Worm (Caenorhabditis elegans) whole organism, late embryonic: ENCODE data around the gene lido-18.

Source experiments
- C08G9.2 ChIP-seq: sonication (generic microtip); optimal IDR thresholded peaks from 2 replicates; lab custom pipeline; 2016; ENCODE audit warnings: mild to moderate bottlenecking, missing genetic modification characterization, moderate library complexity, missing compliant biosample characterization
- C38D4.7 ChIP-seq: fragments of 200-800 bp; sonication (Bioruptor generic); optimal IDR thresholded peaks from 2 replicates; lab custom pipeline; 2018; ENCODE audit warnings: mild to moderate bottlenecking, missing genetic modification characterization, moderate library complexity, missing compliant biosample characterization
- K02D7.2 ChIP-seq: sonication (generic microtip); optimal IDR thresholded peaks from 2 replicates; lab custom pipeline; 2017; ENCODE audit warnings: mild to moderate bottlenecking, missing genetic modification characterization, missing compliant biosample characterization
- K09A11.1 ChIP-seq: sonication (generic microtip); optimal IDR thresholded peaks from 2 replicates; lab custom pipeline; 2017; ENCODE audit warnings: antibody characterized with exemption, mild to moderate bottlenecking, missing genetic modification characterization, missing compliant biosample characterization; ENCODE audit not compliant: insufficient read depth
- Y22D7AL.16 ChIP-seq: sonication (generic microtip); optimal IDR thresholded peaks from 2 replicates; lab custom pipeline; 2016; ENCODE audit warnings: missing genetic modification characterization, missing compliant biosample characterization
- ama-1 ChIP-seq: fragments of 150-350 bp; optimal IDR thresholded peaks from 2 replicates; lab custom pipeline; 2014
- ceh-18 ChIP-seq: sonication (generic microtip); optimal IDR thresholded peaks from 2 replicates; lab custom pipeline; 2016; ENCODE audit warnings: missing genetic modification characterization, missing compliant biosample characterization
- ceh-19 ChIP-seq: fragments of 200-800 bp; sonication (Bioruptor generic); optimal IDR thresholded peaks from 2 replicates; lab custom pipeline; 2018; ENCODE audit warnings: mild to moderate bottlenecking, missing genetic modification characterization, missing compliant biosample characterization
- ceh-2 ChIP-seq: sonication (generic microtip); optimal IDR thresholded peaks from 2 replicates; lab custom pipeline; 2016; ENCODE audit warnings: missing genotype, missing genetic modification characterization, missing compliant biosample characterization
- ceh-22 ChIP-seq: sonication (generic microtip); optimal IDR thresholded peaks from 2 replicates; lab custom pipeline; 2017; ENCODE audit warnings: missing biosample characterization, missing genetic modification characterization
- ceh-24 ChIP-seq: sonication (generic microtip); optimal IDR thresholded peaks from 2 replicates; lab custom pipeline; 2016; ENCODE audit warnings: mild to moderate bottlenecking, missing genetic modification characterization, missing compliant biosample characterization
- ceh-30 ChIP-seq: fragments of 150-350 bp; optimal IDR thresholded peaks from 2 replicates; lab custom pipeline; 2014; ENCODE audit warnings: missing biosample characterization, missing genetic modification characterization
- ceh-31 ChIP-seq: sonication (generic microtip); optimal IDR thresholded peaks from 2 replicates; lab custom pipeline; 2016; ENCODE audit warnings: missing genetic modification characterization, missing compliant biosample characterization
- ceh-34 ChIP-seq: sonication (generic microtip); optimal IDR thresholded peaks from 2 replicates; lab custom pipeline; 2016; ENCODE audit warnings: mild to moderate bottlenecking, missing genetic modification characterization, missing compliant biosample characterization
- ceh-48 ChIP-seq: sonication (generic microtip); optimal IDR thresholded peaks from 2 replicates; lab custom pipeline; 2016; ENCODE audit warnings: missing genetic modification characterization, inconsistent platforms, missing compliant biosample characterization
- ceh-6 ChIP-seq: fragments of 200-800 bp; sonication (Bioruptor generic); optimal IDR thresholded peaks from 2 replicates; lab custom pipeline; 2018; ENCODE audit warnings: mild to moderate bottlenecking, missing genetic modification characterization, missing compliant biosample characterization
- dmd-4 ChIP-seq: sonication (generic microtip); optimal IDR thresholded peaks from 2 replicates; lab custom pipeline; 2016; ENCODE audit warnings: borderline replicate concordance, missing genetic modification characterization, missing compliant biosample characterization
- dve-1 ChIP-seq: sonication (generic microtip); optimal IDR thresholded peaks from 2 replicates; lab custom pipeline; 2017; ENCODE audit warnings: antibody characterized with exemption, mild to moderate bottlenecking, missing genetic modification characterization, missing compliant biosample characterization
- elt-2 ChIP-seq: sonication (generic microtip); optimal IDR thresholded peaks from 2 replicates; lab custom pipeline; 2016; ENCODE audit warnings: missing genetic modification reagents, missing genetic modification characterization, missing compliant biosample characterization
- elt-4 ChIP-seq: sonication (generic microtip); optimal IDR thresholded peaks from 2 replicates; lab custom pipeline; 2016; ENCODE audit warnings: missing genetic modification characterization, missing compliant biosample characterization
- eyg-1 ChIP-seq: sonication (generic microtip); optimal IDR thresholded peaks from 2 replicates; lab custom pipeline; 2016; ENCODE audit warnings: missing genotype, missing genetic modification characterization, missing compliant biosample characterization
- fax-1 ChIP-seq: sonication (generic microtip); optimal IDR thresholded peaks from 2 replicates; lab custom pipeline; 2016; ENCODE audit warnings: missing genotype, missing genetic modification characterization, missing compliant biosample characterization
- fkh-10 ChIP-seq: fragments of 150-350 bp; optimal IDR thresholded peaks from 2 replicates; lab custom pipeline; 2014; ENCODE audit warnings: missing biosample characterization, missing genetic modification reagents, missing genetic modification characterization
- fkh-6 ChIP-seq: sonication (generic microtip); optimal IDR thresholded peaks from 2 replicates; lab custom pipeline; 2016; ENCODE audit warnings: missing genetic modification characterization, missing compliant biosample characterization
- gmeb-2 ChIP-seq: sonication (generic microtip); optimal IDR thresholded peaks from 2 replicates; lab custom pipeline; 2016; ENCODE audit warnings: missing genetic modification characterization, inconsistent platforms, missing compliant biosample characterization
- hlh-13 ChIP-seq: fragments of 200-800 bp; sonication (Bioruptor generic); optimal IDR thresholded peaks from 2 replicates; lab custom pipeline; 2018; ENCODE audit warnings: mild to moderate bottlenecking, missing genetic modification characterization, missing compliant biosample characterization
- hlh-30 ChIP-seq: sonication (generic microtip); optimal IDR thresholded peaks from 2 replicates; lab custom pipeline; 2017; ENCODE audit warnings: antibody characterized with exemption, missing genetic modification characterization, missing compliant biosample characterization; ENCODE audit not compliant: insufficient read depth
- hlh-6 ChIP-seq: sonication (generic microtip); optimal IDR thresholded peaks from 2 replicates; lab custom pipeline; 2016; ENCODE audit warnings: missing genotype, missing genetic modification characterization, missing compliant biosample characterization
- hlh-8 ChIP-seq: sonication (generic microtip); optimal IDR thresholded peaks from 2 replicates; lab custom pipeline; 2016; ENCODE audit warnings: missing genotype, missing genetic modification characterization, missing compliant biosample characterization
- lim-6 ChIP-seq: sonication (generic microtip); optimal IDR thresholded peaks from 2 replicates; lab custom pipeline; 2016; ENCODE audit warnings: missing genetic modification characterization, missing compliant biosample characterization
- madf-2 ChIP-seq: sonication (generic microtip); optimal IDR thresholded peaks from 2 replicates; lab custom pipeline; 2017; ENCODE audit warnings: missing genetic modification characterization, missing compliant biosample characterization
- nfya-1 ChIP-seq: sonication (generic microtip); optimal IDR thresholded peaks from 2 replicates; lab custom pipeline; 2017; ENCODE audit warnings: missing genetic modification characterization, mild to moderate bottlenecking, missing compliant biosample characterization, antibody characterized with exemption, moderate library complexity
- nhr-11 ChIP-seq: fragments of 150-350 bp; optimal IDR thresholded peaks from 2 replicates; lab custom pipeline; 2014; ENCODE audit warnings: missing biosample characterization, missing genetic modification characterization
- npax-4 ChIP-seq: sonication (generic microtip); optimal IDR thresholded peaks from 2 replicates; lab custom pipeline; 2016; ENCODE audit warnings: missing genetic modification characterization, missing compliant biosample characterization
- odd-2 ChIP-seq: sonication (generic microtip); optimal IDR thresholded peaks from 2 replicates; lab custom pipeline; 2017; ENCODE audit warnings: antibody characterized with exemption, mild to moderate bottlenecking, missing genetic modification characterization, missing compliant biosample characterization
- pag-3 ChIP-seq: sonication (generic microtip); optimal IDR thresholded peaks from 2 replicates; lab custom pipeline; 2016; ENCODE audit warnings: missing compliant biosample characterization, missing genetic modification characterization, borderline replicate concordance
- pax-1 ChIP-seq: fragments of 150-350 bp; optimal IDR thresholded peaks from 2 replicates; lab custom pipeline; 2014; ENCODE audit warnings: missing biosample characterization, missing genetic modification characterization
- pha-2 ChIP-seq: sonication (generic microtip); optimal IDR thresholded peaks from 2 replicates; lab custom pipeline; 2017; ENCODE audit warnings: mild to moderate bottlenecking, missing genetic modification characterization, missing compliant biosample characterization
- pros-1 ChIP-seq: fragments of 150-350 bp; optimal IDR thresholded peaks from 2 replicates; lab custom pipeline; 2014; ENCODE audit warnings: missing biosample characterization, missing genetic modification reagents, missing genetic modification characterization
- ref-2 ChIP-seq: sonication (generic microtip); optimal IDR thresholded peaks from 2 replicates; lab custom pipeline; 2016; ENCODE audit warnings: missing genetic modification characterization, missing compliant biosample characterization
- sdc-2 ChIP-seq: sonication (generic microtip); optimal IDR thresholded peaks from 2 replicates; lab custom pipeline; 2016; ENCODE audit warnings: missing genotype, missing genetic modification characterization, missing compliant biosample characterization
- syd-9 ChIP-seq: sonication (generic microtip); optimal IDR thresholded peaks from 2 replicates; lab custom pipeline; 2016; ENCODE audit warnings: mild to moderate bottlenecking, missing genetic modification characterization, moderate library complexity, missing compliant biosample characterization
- tbx-2 ChIP-seq: sonication (generic microtip); optimal IDR thresholded peaks from 2 replicates; lab custom pipeline; 2016; ENCODE audit warnings: missing genetic modification characterization, missing compliant biosample characterization
- ttx-3 ChIP-seq: sonication (generic microtip); optimal IDR thresholded peaks from 2 replicates; lab custom pipeline; 2016; ENCODE audit warnings: missing genetic modification reagents, missing genetic modification characterization, missing compliant biosample characterization
- unc-42 ChIP-seq: sonication (generic microtip); optimal IDR thresholded peaks from 2 replicates; lab custom pipeline; 2016; ENCODE audit warnings: missing genotype, missing genetic modification characterization, missing compliant biosample characterization
- unc-55 ChIP-seq: sonication (generic microtip); optimal IDR thresholded peaks from 2 replicates; lab custom pipeline; 2017; ENCODE audit warnings: missing biosample characterization, missing genetic modification reagents, missing genetic modification characterization
- zip-5 ChIP-seq: sonication (generic microtip); optimal IDR thresholded peaks from 2 replicates; lab custom pipeline; 2016; ENCODE audit warnings: missing genetic modification characterization, missing compliant biosample characterization
- ztf-16 ChIP-seq: sonication (generic microtip); optimal IDR thresholded peaks from 2 replicates; lab custom pipeline; 2017; ENCODE audit warnings: missing genetic modification characterization, missing compliant biosample characterization

The lido-18 gene

ce11 chrIII:7655498-7655897 lies 6.6 kb upstream of the lido-18 start:
- no peak for TF ChIP-seq ceh-18 (tag; lab: Kevin White, UChicago)
- no peak for TF ChIP-seq fax-1
- no peak for TF ChIP-seq hlh-6
- no peak for TF ChIP-seq elt-4
- TF ChIP-seq ama-1 = no peak
- TF ChIP-seq pha-2 (tag; lab: Kevin White, UChicago) = no peak
- TF ChIP-seq npax-4 (tag; lab: Kevin White, UChicago) = no peak
- no peak for TF ChIP-seq ceh-19
- no peak for TF ChIP-seq ceh-30 (tag; lab: Kevin White, UChicago)
- TF ChIP-seq unc-42 (tag; lab: Kevin White, UChicago) = no peak
- TF ChIP-seq pros-1 = no peak
- TF ChIP-seq elt-2 (tag; lab: Kevin White, UChicago) = no peak
- TF ChIP-seq odd-2 = no peak
- no peak for TF ChIP-seq hlh-30 (tag; lab: Kevin White, UChicago)
- TF ChIP-seq fkh-10 = no peak

DNA sequence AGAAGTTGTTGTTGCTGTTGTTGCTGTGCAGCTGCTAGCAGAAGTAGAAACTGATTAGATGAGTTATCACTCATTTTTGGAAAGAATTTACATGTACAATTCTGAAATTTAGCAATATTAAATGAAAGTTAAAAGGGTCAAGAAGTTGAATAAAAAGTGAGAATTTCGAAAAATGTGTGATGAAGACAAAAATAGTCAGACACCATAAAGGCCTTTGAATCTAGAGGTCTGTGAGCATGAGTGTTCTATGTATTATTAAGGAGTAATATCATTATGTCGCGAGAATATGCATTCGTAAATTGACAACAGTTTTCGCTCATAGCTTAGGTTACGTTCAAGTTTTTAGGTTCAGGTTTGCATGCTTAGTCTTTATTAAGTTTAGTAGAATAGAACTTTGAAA lies 6.1 kb upstream of the lido-18 start, which contains the start of gene baz-2:
baz-2 (minus strand) TSS at position 101 of the 400 bp plus-strand sequence.
- TF ChIP-seq dmd-4 (tag; lab: Kevin White, UChicago) (no peak), syd-9 (tag; lab: Kevin White, UChicago) (no peak), K09A11.1 (tag; lab: Kevin White, UChicago) (no peak), C08G9.2 (tag; lab: Kevin White, UChicago) (no peak), unc-55 (no peak), ceh-24 (tag; lab: Kevin White, UChicago) (no peak), madf-2 (tag; lab: Kevin White, UChicago) (no peak), ztf-16 (no peak), lim-6 (no peak), fkh-6 (tag; lab: Kevin White, UChicago) (no peak), Y22D7AL.16 (tag; lab: Kevin White, UChicago) (no peak), hlh-13 (no peak), gmeb-2 (tag; lab: Kevin White, UChicago) (no peak), nhr-11 (tag; lab: Kevin White, UChicago) (no peak), eyg-1 (no peak)

- peak; percentile 42 for TF ChIP-seq unc-55
- peak; percentile 51 for TF ChIP-seq hlh-6
- no peak for TF ChIP-seq hlh-8 (tag; lab: Kevin White, UChicago)
Observed at ce11 chrIII:7656474-7656873, 5.6 kb upstream of the lido-18 start, which contains the start of gene ZK783.7. Gene ZK783.7, plus strand, starts transcription at chrIII:7656719.

ce11 chrIII:7659440-7659839 lies 2.6 kb upstream of the lido-18 start:
- no peak for TF ChIP-seq syd-9 (tag; lab: Kevin White, UChicago)
- peak; percentile 66 for TF ChIP-seq ref-2 (tag; lab: Kevin White, UChicago)
- no peak for TF ChIP-seq fkh-10
- no peak for TF ChIP-seq K02D7.2 (tag; lab: Kevin White, UChicago)
- no peak for TF ChIP-seq ttx-3 (tag; lab: Kevin White, UChicago)
- TF ChIP-seq gmeb-2 (tag; lab: Kevin White, UChicago) = peak; percentile 24
- TF ChIP-seq zip-5 (tag; lab: Kevin White, UChicago) = no peak
- TF ChIP-seq ceh-30 (tag; lab: Kevin White, UChicago) = no peak
- TF ChIP-seq nfya-1 = peak; percentile 76
- TF ChIP-seq ceh-6 (GFP tag; lab: Kevin White, UChicago) = peak; percentile 39
- peak; percentile 60 for TF ChIP-seq sdc-2 (tag; lab: Kevin White, UChicago)
- no peak for TF ChIP-seq hlh-13
- TF ChIP-seq elt-2 (tag; lab: Kevin White, UChicago) = no peak
- peak; percentile 48 for TF ChIP-seq ceh-18 (tag; lab: Kevin White, UChicago)
- TF ChIP-seq pag-3 (tag; lab: Kevin White, UChicago) = no peak
- TF ChIP-seq dve-1 (tag; lab: Kevin White, UChicago) = no peak
- TF ChIP-seq tbx-2 (tag; lab: Kevin White, UChicago) = peak; percentile 88
- no peak for TF ChIP-seq ceh-48 (tag; lab: Kevin White, UChicago)
- TF ChIP-seq ceh-2 (tag; lab: Kevin White, UChicago) = peak; percentile 53
- peak; percentile 88 for TF ChIP-seq ceh-34 (tag; lab: Kevin White, UChicago)
- no peak for TF ChIP-seq C38D4.7 (GFP tag; lab: Kevin White, UChicago)
- no peak for TF ChIP-seq ceh-22 (tag; lab: Kevin White, UChicago)
- TF ChIP-seq fax-1 = no peak
- no peak for TF ChIP-seq pax-1 (tag; lab: Kevin White, UChicago)
- TF ChIP-seq odd-2 = no peak
- no peak for TF ChIP-seq ztf-16
- TF ChIP-seq fkh-6 (tag; lab: Kevin White, UChicago) = peak; percentile 15
- peak; percentile 87 for TF ChIP-seq ceh-31 (tag; lab: Kevin White, UChicago)
- peak; percentile 80 for TF ChIP-seq unc-55
